Worm (Caenorhabditis elegans): ENCODE results near the gene F58G6.7.

The F58G6.7 gene

ce11 chrIV:9654017-9654416 is at the start of gene F58G6.7:
F58G6.7 (plus strand) TSS chrIV:9654317.
- TF ChIP-seq jun-1 (tag; optimal IDR thresholded peaks at IDR 0.05), result no peak
- TF ChIP-seq nfya-1 (tag; optimal IDR thresholded peaks at IDR 0.05; ENCODE audit: insufficient read depth), result no peak
- no peak for TF ChIP-seq R02D3.7 (tag; optimal IDR thresholded peaks at IDR 0.05)
- TF ChIP-seq elt-1 (tag; optimal IDR thresholded peaks at IDR 0.05), result no peak
- TF ChIP-seq nhr-237 (tag; optimal IDR thresholded peaks at IDR 0.05), result no peak
- no peak for TF ChIP-seq ceh-9 (tag; optimal IDR thresholded peaks at IDR 0.05)
- TF ChIP-seq aly-2 (tag; optimal IDR thresholded peaks at IDR 0.05), result no peak
- TF ChIP-seq ceh-16 (tag; optimal IDR thresholded peaks at IDR 0.05), result no peak

DNA sequence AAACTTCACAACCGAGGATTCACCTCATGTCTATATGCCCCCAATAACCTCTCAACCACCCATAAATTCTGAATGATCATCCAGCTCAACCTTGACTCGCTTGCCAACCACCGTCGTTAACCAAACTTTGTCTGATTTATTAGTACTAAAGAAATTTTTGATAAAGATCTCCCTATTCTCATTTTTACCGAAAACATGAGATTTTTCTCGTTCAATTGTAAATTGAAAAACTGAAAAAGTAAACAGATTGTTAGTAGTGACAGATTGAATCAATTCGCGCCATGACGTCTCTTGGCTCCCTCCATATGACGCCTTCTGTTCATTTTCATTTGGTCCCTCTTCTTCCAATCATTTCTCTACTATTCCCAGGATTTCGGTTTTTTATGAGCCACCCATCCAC is 46.2 kb upstream of the F58G6.7 start:
- no peak for TF ChIP-seq lsy-12 (tag; optimal IDR thresholded peaks at IDR 0.05)
- TF ChIP-seq elt-1 (tag; optimal IDR thresholded peaks at IDR 0.05), result peak; percentile 98

ce11 chrIV:9609095-9609494 is 45.0 kb upstream of the F58G6.7 start:
- TF ChIP-seq elt-1 (tag; optimal IDR thresholded peaks at IDR 0.05) (peak; percentile 93), egl-5 (tag; optimal IDR thresholded peaks at IDR 0.05) (no peak), nhr-25 (tag; optimal IDR thresholded peaks at IDR 0.05) (peak; percentile 55)

ce11 chrIV:9610923-9611322 is 43.2 kb upstream of the F58G6.7 start:
- TF ChIP-seq lsy-12 (tag; optimal IDR thresholded peaks at IDR 0.05) (no peak), nhr-25 (tag; optimal IDR thresholded peaks at IDR 0.05) (peak; percentile 4), daf-12 (tag; optimal IDR thresholded peaks at IDR 0.05) (no peak), nhr-237 (tag; optimal IDR thresholded peaks at IDR 0.05) (no peak), R02D3.7 (tag; optimal IDR thresholded peaks at IDR 0.05) (no peak), sea-2 (GFP tag; optimal IDR thresholded peaks at IDR 0.05) (no peak), elt-1 (tag; optimal IDR thresholded peaks at IDR 0.05) (peak; percentile 92), nfya-1 (tag; optimal IDR thresholded peaks at IDR 0.05; ENCODE audit: insufficient read depth) (no peak)

ce11 chrIV:9613072-9613590 is 41.0 kb upstream of the F58G6.7 start:
- TF ChIP-seq elt-1 (tag; optimal IDR thresholded peaks at IDR 0.05) (peak; percentile 92), nhr-237 (tag; optimal IDR thresholded peaks at IDR 0.05) (no peak), unc-62 (GFP tag; optimal IDR thresholded peaks at IDR 0.05) (no peak)

DNA sequence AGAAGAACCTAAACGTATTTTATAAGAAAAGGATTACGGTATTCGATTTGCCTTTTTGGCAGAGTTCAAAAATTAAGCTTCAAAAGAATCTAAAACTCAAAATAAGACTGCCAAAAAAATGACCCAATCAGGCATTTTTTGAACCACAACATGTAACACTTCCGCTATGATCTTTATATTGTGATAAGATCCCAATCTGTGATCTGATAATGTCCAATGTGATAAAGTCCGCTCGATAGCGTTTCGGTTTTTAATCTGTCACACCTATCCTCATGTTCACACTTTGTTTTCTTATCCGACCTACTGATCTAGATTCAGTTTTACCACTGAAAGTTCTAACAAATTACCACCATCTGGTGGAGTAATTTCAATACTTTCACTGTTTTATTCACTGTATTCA is 40.1 kb upstream of the F58G6.7 start:
- TF ChIP-seq nhr-23 (tag; optimal IDR thresholded peaks at IDR 0.05), result peak; percentile 22
- peak; percentile 99 for TF ChIP-seq elt-1 (tag; optimal IDR thresholded peaks at IDR 0.05)
- no peak for TF ChIP-seq ceh-9 (tag; optimal IDR thresholded peaks at IDR 0.05)

- no peak for TF ChIP-seq hmg-11 (tag; optimal IDR thresholded peaks at IDR 0.05)
- no peak for TF ChIP-seq ceh-82 (tag; optimal IDR thresholded peaks at IDR 0.05)
- no peak for TF ChIP-seq pha-4 (tag; optimal IDR thresholded peaks at IDR 0.05)
- no peak for TF ChIP-seq elt-1 (tag; optimal IDR thresholded peaks at IDR 0.05)
- no peak for TF ChIP-seq egl-27 (tag; optimal IDR thresholded peaks at IDR 0.05)
- TF ChIP-seq nhr-28 (tag; optimal IDR thresholded peaks at IDR 0.05), result no peak
These were observed 39.4 kb upstream of the F58G6.7 start, which contains the start of gene elt-1 for ce11 chrIV:9614695-9615094. elt-1 (plus strand) TSS chrIV:9614995.

DNA sequence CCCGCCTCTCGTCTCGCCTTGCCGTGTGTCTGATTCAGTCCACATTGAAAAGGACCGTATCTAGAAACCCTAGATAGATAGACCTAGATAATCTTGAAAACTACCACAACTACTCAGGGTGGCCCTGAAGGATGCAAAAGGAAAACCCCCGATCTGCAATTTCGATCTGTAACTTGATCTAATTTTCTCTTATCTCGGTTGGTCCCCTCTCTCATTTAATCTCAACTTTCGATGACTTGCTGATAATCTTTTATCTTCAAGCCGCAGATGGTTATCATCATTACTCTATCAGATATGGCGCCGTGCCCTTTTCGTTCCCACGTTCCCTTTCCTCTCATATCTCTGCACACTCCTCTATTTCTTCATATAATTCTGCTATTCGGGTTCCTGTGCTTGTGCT is 38.6 kb upstream of the F58G6.7 start:
- no peak for TF ChIP-seq unc-39 (tag; optimal IDR thresholded peaks at IDR 0.05)
- no peak for TF ChIP-seq ceh-9 (tag; optimal IDR thresholded peaks at IDR 0.05)
- TF ChIP-seq fos-1 (tag; optimal IDR thresholded peaks at IDR 0.05), result no peak
- no peak for TF ChIP-seq nhr-28 (tag; optimal IDR thresholded peaks at IDR 0.05)
- no peak for TF ChIP-seq nhr-12 (tag; optimal IDR thresholded peaks at IDR 0.05)
- no peak for TF ChIP-seq nhr-67 (tag; optimal IDR thresholded peaks at IDR 0.05)
- no peak for TF ChIP-seq aly-2 (tag; optimal IDR thresholded peaks at IDR 0.05)
- peak; percentile 47 for TF ChIP-seq ceh-16 (tag; optimal IDR thresholded peaks at IDR 0.05)
- no peak for TF ChIP-seq fkh-10 (GFP tag; optimal IDR thresholded peaks at IDR 0.05)
- TF ChIP-seq nhr-25 (tag; optimal IDR thresholded peaks at IDR 0.05), result peak; percentile 67
- TF ChIP-seq nfya-1 (tag; optimal IDR thresholded peaks at IDR 0.05; ENCODE audit: insufficient read depth), result no peak
- TF ChIP-seq pqm-1 (tag; optimal IDR thresholded peaks at IDR 0.05), result no peak
- no peak for TF ChIP-seq R02D3.7 (tag; optimal IDR thresholded peaks at IDR 0.05)
- TF ChIP-seq ZK546.5 (tag; optimal IDR thresholded peaks at IDR 0.05), result no peak
- no peak for TF ChIP-seq zag-1 (tag; optimal IDR thresholded peaks at IDR 0.05)
- TF ChIP-seq elt-1 (tag; optimal IDR thresholded peaks at IDR 0.05), result peak; percentile 100
- no peak for TF ChIP-seq eor-1 (tag; optimal IDR thresholded peaks at IDR 0.05)
- no peak for TF ChIP-seq tbx-2 (tag; optimal IDR thresholded peaks at IDR 0.05)
- TF ChIP-seq ztf-11 (tag; optimal IDR thresholded peaks at IDR 0.05), result no peak
- no peak for TF ChIP-seq daf-12 (tag; optimal IDR thresholded peaks at IDR 0.05)
- no peak for TF ChIP-seq mdl-1 (tag; optimal IDR thresholded peaks at IDR 0.05)
- no peak for TF ChIP-seq lin-15B (tag; optimal IDR thresholded peaks at IDR 0.05)
- peak; percentile 86 for TF ChIP-seq nhr-23 (tag; optimal IDR thresholded peaks at IDR 0.05)
- TF ChIP-seq nhr-77 (tag; optimal IDR thresholded peaks at IDR 0.05), result no peak
- TF ChIP-seq egl-27 (tag; optimal IDR thresholded peaks at IDR 0.05), result no peak
- TF ChIP-seq lin-39 (tag; optimal IDR thresholded peaks at IDR 0.05), result no peak
- peak; percentile 23 for TF ChIP-seq lsy-12 (tag; optimal IDR thresholded peaks at IDR 0.05)
- no peak for TF ChIP-seq elt-3 (tag; optimal IDR thresholded peaks at IDR 0.05)
- TF ChIP-seq pha-4 (tag; optimal IDR thresholded peaks at IDR 0.05), result no peak

Measured in whole organism, L3 larva.